Fruit fly (Drosophila melanogaster) whole organism, embryonic: ENCODE results near the gene CG5715.
A peak's percentile ranks its signal among the peaks of the same experiment; 100 is the strongest.

Experiments
- Blimp-1 ChIP-seq: fragments of 200-800 bp; sonication (Bioruptor generic); optimal IDR thresholded peaks from 3 replicates; lab custom pipeline; 2018; ENCODE audit warnings: missing biosample characterization, missing genetic modification characterization, mild to moderate bottlenecking, moderate library complexity, missing genetic modification reagents
- CG10462 ChIP-seq: fragments of 200-800 bp; sonication (Bioruptor generic); optimal IDR thresholded peaks from 2 replicates; lab custom pipeline; 2016; ENCODE audit warnings: missing biosample characterization, missing genetic modification characterization
- CG11456 ChIP-seq: fragments of 200-800 bp; sonication (Bioruptor generic); IDR thresholded peaks from 3 replicates; pipeline ENCODE4 v1.3.6; 2022; ENCODE audit warnings: missing biosample characterization, missing genetic modification characterization
- CG11560 ChIP-seq: fragments of 200-800 bp; sonication (Bioruptor generic); IDR thresholded peaks from 3 replicates; pipeline ENCODE4 v1.3.6; 2022; ENCODE audit warnings: missing biosample characterization, missing genetic modification characterization
- CG12155 ChIP-seq: fragments of 200-800 bp; sonication (Bioruptor generic); optimal IDR thresholded peaks from 3 replicates; lab custom pipeline; 2016; ENCODE audit warnings: missing biosample characterization, missing genetic modification characterization
- CG12219 ChIP-seq: fragments of 200-800 bp; sonication (Bioruptor generic); optimal IDR thresholded peaks from 3 replicates; lab custom pipeline; 2018; ENCODE audit warnings: missing biosample characterization, mild to moderate bottlenecking, missing genetic modification characterization
- CG12659 ChIP-seq: fragments of 200-800 bp; sonication (Bioruptor generic); optimal IDR thresholded peaks from 3 replicates; lab custom pipeline; 2017; ENCODE audit warnings: mild to moderate bottlenecking, missing biosample characterization, missing genetic modification reagents, missing genetic modification characterization
- CG12744 ChIP-seq: fragments of 200-800 bp; sonication (Bioruptor generic); optimal IDR thresholded peaks from 2 replicates; lab custom pipeline; 2016; ENCODE audit warnings: missing biosample characterization, missing genetic modification characterization
- CG13775 ChIP-seq: fragments of 200-800 bp; sonication (Bioruptor generic); optimal IDR thresholded peaks from 3 replicates; lab custom pipeline; 2017; ENCODE audit warnings: missing biosample characterization, mild to moderate bottlenecking, missing genetic modification characterization
- CG14014 ChIP-seq: fragments of 200-800 bp; sonication (Bioruptor generic); IDR thresholded peaks from 2 replicates; pipeline ENCODE4 v1.3.6; 2022; ENCODE audit warnings: missing biosample characterization, missing genetic modification characterization
- CG1602 ChIP-seq: fragments of 200-800 bp; sonication (Bioruptor generic); optimal IDR thresholded peaks from 3 replicates; lab custom pipeline; 2016; ENCODE audit warnings: missing biosample characterization, missing genetic modification characterization
- CG17612 ChIP-seq: fragments of 200-800 bp; sonication (Bioruptor generic); IDR thresholded peaks from 2 replicates; pipeline ENCODE4 v1.3.6; 2022; ENCODE audit warnings: missing biosample characterization, missing genetic modification characterization
- CG17829 ChIP-seq: fragments of 200-800 bp; optimal IDR thresholded peaks from 2 replicates; lab custom pipeline; 2019; ENCODE audit warnings: missing biosample characterization, mild to moderate bottlenecking, missing genetic modification characterization, moderate library complexity
- CG18619 ChIP-seq: fragments of 200-800 bp; sonication (Bioruptor generic); optimal IDR thresholded peaks from 3 replicates; lab custom pipeline; 2017; ENCODE audit warnings: missing biosample characterization, mild to moderate bottlenecking, missing genetic modification characterization
- CG2712 ChIP-seq: fragments of 200-800 bp; optimal IDR thresholded peaks from 3 replicates; lab custom pipeline; 2019; ENCODE audit warnings: missing biosample characterization, mild to moderate bottlenecking, missing genetic modification characterization, moderate library complexity
- CG31365 ChIP-seq: fragments of 200-800 bp; sonication (Bioruptor generic); optimal IDR thresholded peaks from 2 replicates; lab custom pipeline; 2018; ENCODE audit warnings: missing biosample characterization, mild to moderate bottlenecking, missing genetic modification characterization
- CG31441 ChIP-seq: fragments of 200-800 bp; sonication (Bioruptor generic); IDR thresholded peaks from 2 replicates; pipeline ENCODE4 v1.3.6; 2022; ENCODE audit warnings: missing biosample characterization, missing genetic modification characterization
- CG33557 ChIP-seq: fragments of 200-800 bp; sonication (Bioruptor generic); optimal IDR thresholded peaks from 2 replicates; lab custom pipeline; 2019; ENCODE audit warnings: missing biosample characterization, mild to moderate bottlenecking, missing genetic modification characterization, moderate library complexity
- CG34224 ChIP-seq: fragments of 200-800 bp; sonication (Bioruptor generic); IDR thresholded peaks from 3 replicates; pipeline ENCODE4 v1.3.6; 2022; ENCODE audit warnings: missing biosample characterization, missing genetic modification characterization; ENCODE audit not compliant: partially characterized antibody
- CG4282 ChIP-seq: fragments of 200-800 bp; sonication (Bioruptor generic); optimal IDR thresholded peaks from 2 replicates; lab custom pipeline; 2016; ENCODE audit warnings: missing biosample characterization, missing genetic modification characterization
- CG6254 ChIP-seq: fragments of 200-800 bp; sonication (Bioruptor generic); optimal IDR thresholded peaks from 3 replicates; lab custom pipeline; 2017; ENCODE audit warnings: mild to moderate bottlenecking, missing biosample characterization, missing genetic modification reagents, missing genetic modification characterization
- CG6689 ChIP-seq: fragments of 200-800 bp; sonication (Bioruptor generic); IDR thresholded peaks from 2 replicates; pipeline ENCODE4 v1.3.6; 2022; ENCODE audit warnings: missing biosample characterization, missing genetic modification characterization
- CG6765 ChIP-seq: fragments of 200-800 bp; sonication (Bioruptor generic); optimal IDR thresholded peaks from 3 replicates; lab custom pipeline; 2017; ENCODE audit warnings: missing biosample characterization, mild to moderate bottlenecking, missing genetic modification characterization
- CG8290 ChIP-seq, 3 experiments: fragments of 200-800 bp; sonication (Bioruptor generic); optimal IDR thresholded peaks; 2 replicates each; lab custom pipeline; 2016 to 2019; ENCODE audit warnings: missing biosample characterization in 3 of 3, missing genetic modification characterization in 3 of 3, mild to moderate bottlenecking in 2 of 3, moderate library complexity in 1 of 3
- CG8388 ChIP-seq: fragments of 200-800 bp; sonication (Bioruptor generic); optimal IDR thresholded peaks from 2 replicates; lab custom pipeline; 2019; ENCODE audit warnings: missing biosample characterization, mild to moderate bottlenecking, missing genetic modification characterization, moderate library complexity
- CG8765 ChIP-seq: fragments of 200-800 bp; sonication (Bioruptor generic); IDR thresholded peaks from 2 replicates; pipeline ENCODE4 v1.3.6; 2022; ENCODE audit warnings: missing biosample characterization, missing genetic modification characterization
- CG9932 ChIP-seq: fragments of 200-800 bp; sonication (Bioruptor generic); IDR thresholded peaks from 2 replicates; pipeline ENCODE4 v1.3.6; 2022; ENCODE audit warnings: missing biosample characterization, missing genetic modification characterization
- Dfd ChIP-seq, 2 experiments: fragments of >200 bp; optimal IDR thresholded peaks; 2 replicates each; lab custom pipeline; 2017; ENCODE audit warnings: missing biosample characterization in 2 of 2, missing genetic modification characterization in 2 of 2
- Doc2 ChIP-seq: fragments of 200-800 bp; sonication (Bioruptor generic); IDR thresholded peaks from 2 replicates; pipeline ENCODE4 v1.3.6; 2022; ENCODE audit warnings: missing biosample characterization, missing genetic modification characterization
- E2f2 ChIP-seq: fragments of 200-800 bp; sonication (Bioruptor generic); IDR thresholded peaks from 2 replicates; pipeline ENCODE4 v1.3.6; 2022; ENCODE audit warnings: missing biosample characterization, missing genetic modification characterization
- Myb ChIP-seq: fragments of 200-800 bp; sonication (Bioruptor generic); optimal IDR thresholded peaks from 2 replicates; lab custom pipeline; 2016; ENCODE audit warnings: missing biosample characterization, missing genetic modification characterization
- Nf-YC ChIP-seq: fragments of 200-800 bp; optimal IDR thresholded peaks from 3 replicates; lab custom pipeline; 2019; ENCODE audit warnings: missing biosample characterization, mild to moderate bottlenecking, missing genetic modification characterization, moderate library complexity
- Ravus ChIP-seq: fragments of 200-800 bp; sonication (Bioruptor generic); IDR thresholded peaks from 2 replicates; pipeline ENCODE4 v1.3.6; 2022; ENCODE audit warnings: missing biosample characterization, missing genetic modification characterization
- Scr ChIP-seq: fragments of 200-800 bp; sonication (Bioruptor generic); IDR thresholded peaks from 2 replicates; pipeline ENCODE4 v1.3.6; 2022; ENCODE audit warnings: missing biosample characterization, missing genetic modification characterization; ENCODE audit not compliant: partially characterized antibody
- abd-A ChIP-seq: fragments of 200-800 bp; sonication (Bioruptor generic); optimal IDR thresholded peaks from 3 replicates; lab custom pipeline; 2019; ENCODE audit warnings: missing biosample characterization, mild to moderate bottlenecking, missing genetic modification characterization, moderate library complexity
- caup ChIP-seq: fragments of 200-800 bp; sonication (Bioruptor generic); optimal IDR thresholded peaks from 3 replicates; lab custom pipeline; 2017; ENCODE audit warnings: missing biosample characterization, mild to moderate bottlenecking, missing genetic modification characterization, moderate library complexity; ENCODE audit not compliant: severe bottlenecking
- chinmo ChIP-seq: fragments of 200-800 bp; sonication (Bioruptor generic); IDR thresholded peaks from 4 replicates; pipeline ENCODE4 v1.3.6; 2022; ENCODE audit warnings: missing biosample characterization, missing genetic modification characterization; ENCODE audit not compliant: partially characterized antibody
- ci ChIP-seq: fragments of 200-800 bp; sonication (Bioruptor generic); IDR thresholded peaks from 3 replicates; pipeline ENCODE4 v1.3.6; 2022; ENCODE audit warnings: missing biosample characterization, missing genetic modification characterization
- danr ChIP-seq: fragments of 200-800 bp; sonication (Bioruptor generic); IDR thresholded peaks from 2 replicates; pipeline ENCODE4 v1.3.6; 2022; ENCODE audit warnings: missing biosample characterization, missing genetic modification characterization
- dati ChIP-seq: fragments of 200-800 bp; sonication (Bioruptor generic); IDR thresholded peaks from 2 replicates; pipeline ENCODE4 v1.3.6; 2022; ENCODE audit warnings: missing biosample characterization, missing genetic modification characterization
- esg ChIP-seq: fragments of 200-800 bp; sonication (Bioruptor generic); conservative IDR thresholded peaks from 2 replicates; pipeline ENCODE4 v1.3.6; 2022; ENCODE audit warnings: missing biosample characterization, missing genetic modification characterization
- hbn ChIP-seq: fragments of 200-800 bp; sonication (Bioruptor generic); IDR thresholded peaks from 2 replicates; pipeline ENCODE4 v1.3.6; 2022; ENCODE audit warnings: missing biosample characterization, missing genetic modification characterization; ENCODE audit not compliant: partially characterized antibody
- klu ChIP-seq: fragments of 200-800 bp; sonication (Bioruptor generic); IDR thresholded peaks from 2 replicates; pipeline ENCODE4 v1.3.6; 2022; ENCODE audit warnings: missing biosample characterization, missing genetic modification characterization
- knrl ChIP-seq: fragments of 200-800 bp; sonication (Bioruptor generic); IDR thresholded peaks from 3 replicates; pipeline ENCODE4 v1.3.6; 2022; ENCODE audit warnings: missing biosample characterization, missing genetic modification characterization; ENCODE audit not compliant: partially characterized antibody
- otp ChIP-seq: fragments of 200-800 bp; sonication (Bioruptor generic); IDR thresholded peaks from 3 replicates; pipeline ENCODE4, ENCODE4 v1.3.6; 2022; ENCODE audit warnings: missing biosample characterization, missing genetic modification characterization
- pita ChIP-seq: fragments of 200-800 bp; sonication (Bioruptor generic); optimal IDR thresholded peaks from 2 replicates; lab custom pipeline; 2017; ENCODE audit warnings: missing biosample characterization, mild to moderate bottlenecking, missing genetic modification characterization
- sd ChIP-seq: fragments of 200-800 bp; sonication (Bioruptor generic); optimal IDR thresholded peaks from 3 replicates; lab custom pipeline; 2018; ENCODE audit warnings: missing biosample characterization, mild to moderate bottlenecking, missing genetic modification characterization, moderate library complexity
- ssp ChIP-seq: fragments of 200-800 bp; sonication (Bioruptor generic); IDR thresholded peaks from 2 replicates; pipeline ENCODE4 v1.3.6; 2022; ENCODE audit warnings: missing biosample characterization, missing genetic modification characterization
- wdn ChIP-seq: fragments of 200-800 bp; sonication (Bioruptor generic); IDR thresholded peaks from 2 replicates; pipeline ENCODE4 v1.3.6; 2022; ENCODE audit warnings: missing biosample characterization, missing genetic modification characterization

Gene CG5715

dm6 chr3R:24333182-24333808 is 39.1 kb upstream of the CG5715 start, which contains the start of the genes Rrp5 and Dis3 (continued):
- TF ChIP-seq sd (tag; lab: Kevin White, UChicago) (no peak), CG1602 (GFP tag; lab: Kevin White, UChicago) (peak; percentile 3), CG9932 (GFP tag; lab: Robert Waterston, UW) (peak; percentile 77), Myb (GFP tag; lab: Kevin White, UChicago) (peak; percentile 73), CG12155 (peak; percentile 22), CG31441 (no peak), CG12659 (GFP tag; lab: Kevin White, UChicago) (no peak), CG14014 (GFP tag; lab: Robert Waterston, UW) (peak; percentile 38; the same call in 1 of the 2 replicates), CG12219 (no peak), CG10462 (GFP tag; lab: Kevin White, UChicago) (no peak), CG8290 (GFP tag; optimal IDR thresholded peaks at IDR 0.05; lab: Kevin White, UChicago) (no peak), CG8290 (tag; optimal IDR thresholded peaks at IDR 0.05; lab: Kevin White, UChicago) (no peak), CG12744 (GFP tag; lab: Kevin White, UChicago) (no peak), Ravus (GFP tag; lab: Robert Waterston, UW) (no peak), pita (peak; percentile 69), abd-A (no peak), Doc2 (GFP tag; lab: Robert Waterston, UW) (no peak), wdn (GFP tag; lab: Robert Waterston, UW) (0 out of 2 replicates have a peak, but pooled peaks have one; percentile 38), CG8388 (GFP tag; lab: Kevin White, UChicago) (no peak), Nf-YC (tag; lab: Kevin White, UChicago) (no peak), Scr (GFP tag; lab: Robert Waterston, UW) (peak; percentile 8; the same call in 1 of the 2 replicates), CG18619 (no peak), CG17829 (tag; lab: Kevin White, UChicago) (no peak), caup (no peak), E2f2 (GFP tag; lab: Robert Waterston, UW) (peak; percentile 67), otp (GFP tag; lab: Robert Waterston, UW) (no peak), CG13775 (GFP tag; lab: Kevin White, UChicago) (peak; percentile 42), hbn (GFP tag; lab: Robert Waterston, UW) (no peak), Dfd (GFP tag; optimal IDR thresholded peaks at IDR 0.05; lab: Kevin White, UChicago) (no peak), CG17612 (GFP tag; lab: Robert Waterston, UW) (no peak), CG31365 (tag; lab: Kevin White, UChicago) (no peak), chinmo (GFP tag; lab: Robert Waterston, UW) (0 out of 4 replicates have a peak, but pooled peaks have one; percentile 30), ci (peak; percentile 72), dati (GFP tag; lab: Robert Waterston, UW) (no peak), CG6689 (no peak), klu (GFP tag; lab: Robert Waterston, UW) (no peak), CG33557 (GFP tag; lab: Kevin White, UChicago) (no peak), CG2712 (tag; lab: Kevin White, UChicago) (no peak), CG11560 (tag; lab: Robert Waterston, UW) (peak; percentile 13; the same call in 1 of the 3 replicates), CG11456 (GFP tag; lab: Robert Waterston, UW) (peak; percentile 74; the same call in 2 of the 3 replicates), CG8765 (GFP tag; lab: Robert Waterston, UW) (peak; percentile 46; the same call in 1 of the 2 replicates), Blimp-1 (GFP tag; lab: Kevin White, UChicago) (no peak), CG4282 (GFP tag; lab: Kevin White, UChicago) (no peak), esg (GFP tag; lab: Robert Waterston, UW) (no peak), ssp (peak; percentile 96), knrl (GFP tag; lab: Robert Waterston, UW) (peak; percentile 64; the same call in 2 of the 3 replicates), CG34224 (GFP tag; lab: Robert Waterston, UW) (no peak; the same call in 2 of the 3 replicates), CG6254 (peak; percentile 98), CG6765 (GFP tag; lab: Kevin White, UChicago) (no peak), danr (GFP tag; lab: Robert Waterston, UW) (no peak)
